Worm (Caenorhabditis elegans) whole organism, mixed stage, embryonic: ENCODE data around the gene W01G7.4.

Experiments used
- M03D4.4 ChIP-seq: sonication (generic microtip); optimal IDR thresholded peaks from 2 replicates; lab custom pipeline; 2017; ENCODE audit warnings: mild to moderate bottlenecking, missing genetic modification characterization, missing compliant biosample characterization
- bed-3 ChIP-seq: fragments of 200-800 bp; sonication (Bioruptor generic); optimal IDR thresholded peaks from 3 replicates; lab custom pipeline; 2018; ENCODE audit warnings: mild to moderate bottlenecking, missing genetic modification characterization, moderate library complexity, missing compliant biosample characterization
- blmp-1 ChIP-seq: fragments of 150-350 bp; optimal IDR thresholded peaks from 2 replicates; lab custom pipeline; 2014; ENCODE audit warnings: missing biosample characterization, missing genetic modification characterization
- ceh-43 ChIP-seq: fragments of 200-800 bp; sonication (Bioruptor generic); optimal IDR thresholded peaks from 2 replicates; lab custom pipeline; 2018; ENCODE audit warnings: mild to moderate bottlenecking, missing genetic modification characterization, moderate library complexity, missing compliant biosample characterization
- ceh-83 ChIP-seq: fragments of 200-800 bp; sonication (Bioruptor generic); optimal IDR thresholded peaks from 2 replicates; lab custom pipeline; 2018; ENCODE audit warnings: mild to moderate bottlenecking, missing genetic modification characterization, missing compliant biosample characterization
- ces-1 ChIP-seq: fragments of 150-350 bp; optimal IDR thresholded peaks from 2 replicates; lab custom pipeline; 2014; ENCODE audit warnings: missing biosample characterization, missing genetic modification reagents, missing genetic modification characterization
- cnd-1 ChIP-seq: fragments of 200-800 bp; sonication (Bioruptor generic); optimal IDR thresholded peaks from 2 replicates; lab custom pipeline; 2018; ENCODE audit warnings: mild to moderate bottlenecking, missing genetic modification characterization, missing compliant biosample characterization
- drap-1 ChIP-seq: fragments of 200-800 bp; sonication (Bioruptor generic); optimal IDR thresholded peaks from 3 replicates; lab custom pipeline; 2018; ENCODE audit warnings: mild to moderate bottlenecking, missing genetic modification characterization, missing compliant biosample characterization
- elt-1 ChIP-seq: sonication (generic microtip); optimal IDR thresholded peaks from 2 replicates; lab custom pipeline; 2017; ENCODE audit warnings: missing genetic modification characterization, mild to moderate bottlenecking, missing compliant biosample characterization, antibody characterized with exemption, moderate library complexity, borderline replicate concordance; ENCODE audit not compliant: insufficient read depth
- elt-3 ChIP-seq: fragments of 150-350 bp; optimal IDR thresholded peaks from 2 replicates; lab custom pipeline; 2014; ENCODE audit warnings: missing biosample characterization, missing genetic modification characterization
- ham-2 ChIP-seq: fragments of 200-800 bp; sonication (Bioruptor generic); optimal IDR thresholded peaks from 2 replicates; lab custom pipeline; 2018; ENCODE audit warnings: mild to moderate bottlenecking, missing genetic modification characterization, missing compliant biosample characterization
- hlh-1 ChIP-seq: fragments of 150-350 bp; optimal IDR thresholded peaks from 2 replicates; lab custom pipeline; 2014; ENCODE audit warnings: missing biosample characterization, missing genetic modification reagents, missing genetic modification characterization
- lin-13 ChIP-seq: fragments of 150-350 bp; optimal IDR thresholded peaks from 2 replicates; lab custom pipeline; 2014; ENCODE audit warnings: missing biosample characterization, missing genetic modification characterization
- lin-32 ChIP-seq: fragments of 200-800 bp; sonication (Bioruptor generic); optimal IDR thresholded peaks from 2 replicates; lab custom pipeline; 2018; ENCODE audit warnings: mild to moderate bottlenecking, missing genetic modification characterization, missing compliant biosample characterization
- lsy-2 ChIP-seq: fragments of 150-350 bp; optimal IDR thresholded peaks from 2 replicates; lab custom pipeline; 2014; ENCODE audit warnings: missing biosample characterization, missing genetic modification characterization
- mab-5 ChIP-seq: fragments of 150-350 bp; optimal IDR thresholded peaks from 2 replicates; lab custom pipeline; 2014; ENCODE audit warnings: missing biosample characterization, missing genetic modification characterization
- mep-1 ChIP-seq: fragments of 150-350 bp; optimal IDR thresholded peaks from 2 replicates; lab custom pipeline; 2017; ENCODE audit warnings: missing biosample characterization, missing genetic modification reagents, missing genetic modification characterization, inconsistent platforms
- mls-2 ChIP-seq: sonication (generic microtip); optimal IDR thresholded peaks from 2 replicates; lab custom pipeline; 2016; ENCODE audit warnings: mild to moderate bottlenecking, missing genetic modification characterization, moderate library complexity, missing compliant biosample characterization
- nhr-12 ChIP-seq: fragments of 150-350 bp; optimal IDR thresholded peaks from 2 replicates; lab custom pipeline; 2014; ENCODE audit warnings: missing biosample characterization, missing genetic modification characterization
- nhr-2 ChIP-seq: fragments of 150-350 bp; optimal IDR thresholded peaks from 2 replicates; lab custom pipeline; 2014; ENCODE audit warnings: missing biosample characterization, missing genetic modification characterization
- nhr-237 ChIP-seq: fragments of 150-350 bp; optimal IDR thresholded peaks from 2 replicates; lab custom pipeline; 2014; ENCODE audit warnings: missing biosample characterization, missing genetic modification characterization
- nhr-28 ChIP-seq: fragments of 150-350 bp; optimal IDR thresholded peaks from 2 replicates; lab custom pipeline; 2014; ENCODE audit warnings: missing biosample characterization, missing genetic modification characterization
- nhr-76 ChIP-seq: sonication (generic microtip); optimal IDR thresholded peaks from 2 replicates; lab custom pipeline; 2017; ENCODE audit warnings: missing biosample characterization, missing genetic modification characterization
- pha-4 ChIP-seq: fragments of 150-350 bp; optimal IDR thresholded peaks from 2 replicates; lab custom pipeline; 2018; ENCODE audit warnings: missing biosample characterization, missing genetic modification reagents, missing genetic modification characterization
- sem-2 ChIP-seq: fragments of 200-800 bp; sonication (Bioruptor generic); optimal IDR thresholded peaks from 2 replicates; lab custom pipeline; 2018; ENCODE audit warnings: mild to moderate bottlenecking, missing genetic modification characterization, missing compliant biosample characterization
- snpc-4 ChIP-seq: fragments of 150-350 bp; optimal IDR thresholded peaks from 2 replicates; lab custom pipeline; 2014; ENCODE audit warnings: missing biosample characterization, missing genetic modification characterization
- sptf-1 ChIP-seq: sonication (generic microtip); optimal IDR thresholded peaks from 2 replicates; lab custom pipeline; 2017; ENCODE audit warnings: mild to moderate bottlenecking, missing genetic modification characterization, moderate library complexity, missing compliant biosample characterization
- tbx-8 ChIP-seq: fragments of 200-800 bp; sonication (Bioruptor generic); optimal IDR thresholded peaks from 2 replicates; lab custom pipeline; 2018; ENCODE audit warnings: mild to moderate bottlenecking, missing genetic modification characterization, moderate library complexity, missing compliant biosample characterization
- unc-120 ChIP-seq: sonication (generic microtip); optimal IDR thresholded peaks from 2 replicates; lab custom pipeline; 2017; ENCODE audit warnings: missing genetic modification characterization, missing compliant biosample characterization; ENCODE audit not compliant: poor library complexity, severe bottlenecking
- unc-39 ChIP-seq: fragments of 150-350 bp; optimal IDR thresholded peaks from 2 replicates; lab custom pipeline; 2014; ENCODE audit warnings: missing biosample characterization, missing genetic modification characterization
- unc-62 ChIP-seq: fragments of 150-350 bp; optimal IDR thresholded peaks from 2 replicates; lab custom pipeline; 2014; ENCODE audit warnings: missing biosample characterization, missing genetic modification reagents, missing genetic modification characterization
- zip-8 ChIP-seq: fragments of 150-350 bp; optimal IDR thresholded peaks from 2 replicates; lab custom pipeline; 2014; ENCODE audit warnings: missing biosample characterization, missing genetic modification characterization
- ztf-11 ChIP-seq: fragments of 150-350 bp; optimal IDR thresholded peaks from 2 replicates; lab custom pipeline; 2014; ENCODE audit warnings: missing biosample characterization, missing genetic modification characterization

Gene W01G7.4

DNA sequence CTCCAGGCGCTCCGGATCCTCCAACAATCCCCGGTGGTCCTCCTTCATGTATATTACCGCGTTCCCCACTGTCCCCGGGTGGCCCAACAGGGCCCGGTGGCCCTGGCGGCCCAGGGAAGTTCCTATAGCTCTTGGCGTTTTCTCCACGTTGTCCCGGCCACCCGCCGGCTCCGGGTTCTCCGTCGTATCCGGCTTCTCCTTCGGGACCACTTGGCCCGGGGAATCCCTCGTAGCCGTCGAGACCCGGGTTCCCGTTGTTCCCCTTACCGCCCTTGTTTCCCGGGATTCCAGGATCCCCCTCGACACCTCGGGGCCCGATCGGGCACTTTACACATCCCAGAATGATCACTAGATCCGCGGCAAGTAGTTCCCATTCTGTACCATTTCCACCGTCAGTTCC, 30.6 kb downstream of the W01G7.4 start:
- TF ChIP-seq snpc-4 (tag; lab: Kevin White, UChicago) (no peak), nhr-28 (tag; lab: Kevin White, UChicago) (no peak), lsy-2 (tag; lab: Kevin White, UChicago) (no peak), cnd-1 (tag; lab: Kevin White, UChicago) (no peak), tbx-8 (GFP tag; lab: Kevin White, UChicago) (no peak), drap-1 (GFP tag; lab: Kevin White, UChicago) (no peak), lin-13 (tag; lab: Kevin White, UChicago) (no peak), sem-2 (GFP tag; lab: Kevin White, UChicago) (no peak), nhr-12 (no peak), lin-32 (GFP tag; lab: Kevin White, UChicago) (no peak), ztf-11 (tag; lab: Kevin White, UChicago) (no peak), ham-2 (no peak)

DNA sequence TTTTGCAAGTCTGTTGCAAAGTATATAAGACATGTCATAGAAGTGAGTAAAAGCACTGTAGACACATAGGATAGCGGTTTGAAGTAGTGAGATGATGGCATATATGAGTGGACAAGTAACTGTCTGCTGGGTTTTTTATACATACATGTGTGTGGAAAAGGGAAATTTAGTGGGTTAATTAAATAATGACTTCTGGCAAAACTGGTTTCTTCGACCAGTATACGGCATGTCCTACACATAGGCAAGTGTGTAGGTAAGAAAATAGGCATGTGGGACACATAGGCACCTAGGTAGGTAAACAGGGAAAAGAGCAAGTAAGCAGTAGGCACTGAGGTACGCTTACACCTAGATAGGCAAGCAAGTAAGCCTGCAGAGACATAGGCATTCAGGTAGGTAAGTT, 34.1 kb downstream of the W01G7.4 start, which contains the start of gene col-87:
TSS of gene col-87 (minus strand) at position 101 of the 400 bp plus-strand sequence.
- no peak for TF ChIP-seq cnd-1 (tag; lab: Kevin White, UChicago)
- TF ChIP-seq ces-1 = no peak
- no peak for TF ChIP-seq sptf-1
- TF ChIP-seq M03D4.4 (tag; lab: Kevin White, UChicago) = no peak
- no peak for TF ChIP-seq mab-5 (tag; lab: Kevin White, UChicago)
- no peak for TF ChIP-seq zip-8 (tag; lab: Kevin White, UChicago)
- TF ChIP-seq mep-1 (tag; lab: Kevin White, UChicago) = no peak
- no peak for TF ChIP-seq nhr-2
- no peak for TF ChIP-seq snpc-4 (tag; lab: Kevin White, UChicago)
- TF ChIP-seq lin-32 (GFP tag; lab: Kevin White, UChicago) = no peak
- TF ChIP-seq nhr-237 (tag; lab: Kevin White, UChicago) = no peak
- no peak for TF ChIP-seq ceh-43
- TF ChIP-seq tbx-8 (GFP tag; lab: Kevin White, UChicago) = no peak
- TF ChIP-seq unc-120 (tag; lab: Kevin White, UChicago) = no peak
- TF ChIP-seq sem-2 (GFP tag; lab: Kevin White, UChicago) = no peak
- TF ChIP-seq nhr-28 (tag; lab: Kevin White, UChicago) = no peak
- no peak for TF ChIP-seq bed-3 (GFP tag; lab: Kevin White, UChicago)
- no peak for TF ChIP-seq nhr-76 (tag; lab: Kevin White, UChicago)
- TF ChIP-seq mls-2 (tag; lab: Kevin White, UChicago) = no peak
- TF ChIP-seq elt-1 (tag; lab: Kevin White, UChicago) = no peak

DNA sequence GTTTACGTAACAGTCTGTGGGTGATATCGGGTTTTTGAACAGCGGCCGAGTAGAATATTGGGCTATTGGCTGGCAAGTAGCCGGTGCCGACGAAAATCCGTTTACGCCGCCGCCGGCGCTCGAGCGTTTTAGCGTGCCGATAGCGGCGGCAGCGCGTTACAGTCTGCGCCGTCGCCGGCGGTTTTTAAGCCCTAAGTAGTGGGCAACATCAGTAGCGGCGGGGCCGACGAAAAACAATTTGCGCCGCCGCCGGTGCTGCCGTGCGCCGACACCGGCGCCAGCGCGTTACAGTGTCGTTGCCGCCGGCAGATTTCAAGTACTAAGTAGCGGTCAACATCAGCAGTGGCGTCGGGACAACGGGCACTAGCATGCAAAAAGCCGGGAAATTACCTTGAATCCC, 35.3 kb downstream of the W01G7.4 start:
- TF ChIP-seq ceh-83 (GFP tag; lab: Kevin White, UChicago) = no peak
- no peak for TF ChIP-seq blmp-1
- TF ChIP-seq nhr-76 (tag; lab: Kevin White, UChicago) = no peak
- no peak for TF ChIP-seq mls-2 (tag; lab: Kevin White, UChicago)
- TF ChIP-seq unc-39 = no peak
- no peak for TF ChIP-seq elt-3
- no peak for TF ChIP-seq snpc-4 (tag; lab: Kevin White, UChicago)
- TF ChIP-seq zip-8 (tag; lab: Kevin White, UChicago) = no peak
- no peak for TF ChIP-seq lin-13 (tag; lab: Kevin White, UChicago)

DNA sequence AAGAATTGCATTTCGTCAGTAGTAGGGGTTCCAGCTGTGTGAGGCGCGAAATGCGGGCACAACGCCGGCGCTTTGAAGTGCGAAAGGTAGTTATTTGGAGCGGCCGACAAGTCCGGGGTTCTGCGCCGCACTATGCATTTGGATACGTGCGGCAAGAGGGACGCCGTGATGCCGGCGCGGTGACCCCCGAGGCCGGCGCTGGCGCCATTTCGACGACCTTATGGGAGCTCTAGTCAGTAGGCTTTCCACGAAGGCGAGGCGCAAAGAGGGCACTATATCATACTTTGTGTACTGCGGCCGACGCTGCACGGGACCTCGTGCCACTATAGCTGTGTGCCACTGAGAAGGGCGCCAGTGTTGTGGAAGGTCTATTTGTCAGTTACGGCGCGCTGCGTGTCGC, 36.3 kb downstream of the W01G7.4 start:
- TF ChIP-seq ces-1 = no peak
- TF ChIP-seq drap-1 (GFP tag; lab: Kevin White, UChicago) = no peak
- TF ChIP-seq zip-8 (tag; lab: Kevin White, UChicago) = no peak
- no peak for TF ChIP-seq unc-120 (tag; lab: Kevin White, UChicago)
- no peak for TF ChIP-seq sptf-1
- no peak for TF ChIP-seq blmp-1
- TF ChIP-seq hlh-1 (tag; lab: Kevin White, UChicago) = no peak
- TF ChIP-seq nhr-76 (tag; lab: Kevin White, UChicago) = no peak
- TF ChIP-seq mab-5 (tag; lab: Kevin White, UChicago) = no peak
- no peak for TF ChIP-seq unc-39
- TF ChIP-seq pha-4 (tag; lab: Kevin White, UChicago) = no peak
- TF ChIP-seq lin-32 (GFP tag; lab: Kevin White, UChicago) = no peak
- TF ChIP-seq nhr-2 = no peak
- TF ChIP-seq unc-62 (GFP tag; lab: Kevin White, UChicago) = no peak
- TF ChIP-seq lsy-2 (tag; lab: Kevin White, UChicago) = no peak
- TF ChIP-seq cnd-1 (tag; lab: Kevin White, UChicago) = no peak
- TF ChIP-seq mls-2 (tag; lab: Kevin White, UChicago) = no peak
- TF ChIP-seq elt-1 (tag; lab: Kevin White, UChicago) = no peak
